Worm (Caenorhabditis elegans): Measurements from ENCODE around the gene T12B3.3.

DNA sequence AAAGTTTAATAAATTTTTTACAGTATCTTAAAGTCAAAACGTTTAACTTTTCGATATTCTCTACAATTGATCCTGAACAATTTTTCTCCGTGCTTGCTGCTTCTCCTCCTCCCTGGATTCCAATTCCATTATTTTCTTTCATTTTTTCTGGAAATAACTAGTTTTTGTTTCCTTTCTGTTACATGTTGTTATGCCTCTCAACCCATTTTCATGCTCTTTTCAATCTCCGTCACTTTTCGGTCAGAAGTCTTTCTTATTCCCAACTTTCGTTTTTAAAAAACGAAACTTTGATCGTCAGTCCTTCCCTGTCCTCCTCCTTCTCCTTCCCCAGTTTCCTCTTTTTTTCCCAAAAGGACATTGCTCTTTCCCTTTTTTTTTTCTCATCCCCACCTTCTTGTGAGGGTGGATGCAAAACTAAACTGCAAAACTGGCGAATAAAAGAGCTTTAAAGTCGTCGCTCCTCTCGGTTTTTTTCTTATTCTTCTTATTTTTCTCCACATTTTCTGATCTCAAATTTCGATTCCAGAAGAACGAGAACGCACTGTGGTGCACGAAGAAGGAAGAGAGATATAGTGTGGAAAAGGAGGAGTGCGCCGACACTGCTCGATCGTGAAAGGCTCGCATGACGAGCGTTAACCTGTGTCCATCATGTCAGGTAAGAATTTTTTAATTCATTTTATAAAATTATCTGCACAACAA lies 30.1 kb downstream of the T12B3.3 start, which contains the start of the genes C48A7.16 and egl-19:
- no peak for TF ChIP-seq ztf-11 (tag; optimal IDR thresholded peaks at IDR 0.05)
- TF ChIP-seq ceh-39 (tag; optimal IDR thresholded peaks at IDR 0.05), result no peak
- no peak for TF ChIP-seq lsy-2 (tag; optimal IDR thresholded peaks at IDR 0.05)
- no peak for TF ChIP-seq lin-32 (GFP tag; optimal IDR thresholded peaks at IDR 0.05)
- TF ChIP-seq mep-1 (tag; optimal IDR thresholded peaks at IDR 0.05), result no peak
- TF ChIP-seq mls-2 (tag; optimal IDR thresholded peaks at IDR 0.05), result no peak

Data from whole organism, mixed stage, embryonic.